Worm (Caenorhabditis elegans): ENCODE measurements around the gene C50H2.7.

- TF ChIP-seq W03F9.2 (tag; optimal IDR thresholded peaks at IDR 0.05) (no peak), him-1 (tag; optimal IDR thresholded peaks at IDR 0.05) (no peak), dao-5 (tag; optimal IDR thresholded peaks at IDR 0.05) (no peak)
Measured at ce11 chrV:9879404-9879803, 43.2 kb upstream of the C50H2.7 start, which contains the start of gene srab-26.
